Worm (Caenorhabditis elegans) whole organism, L4 larva: ENCODE results near the gene Y2H9A.4.

Source experiments
- ama-1 ChIP-seq: fragments of 150-350 bp; optimal IDR thresholded peaks from 2 replicates; lab custom pipeline; 2014; ENCODE audit warnings: inconsistent platforms, mixed read lengths
- ceh-32 ChIP-seq: sonication (generic microtip); optimal IDR thresholded peaks from 2 replicates; lab custom pipeline; 2016; ENCODE audit warnings: mild to moderate bottlenecking, missing genetic modification characterization, missing compliant biosample characterization; ENCODE audit not compliant: poor library complexity
- lin-39 ChIP-seq: fragments of 150-350 bp; optimal IDR thresholded peaks from 2 replicates; lab custom pipeline; 2014; ENCODE audit warnings: missing biosample characterization, missing genetic modification reagents, missing genetic modification characterization
- nhr-28 ChIP-seq: fragments of 150-350 bp; optimal IDR thresholded peaks from 2 replicates; lab custom pipeline; 2014; ENCODE audit warnings: missing biosample characterization, missing genetic modification characterization
- rbr-2 ChIP-seq: sonication (generic microtip); optimal IDR thresholded peaks from 2 replicates; lab custom pipeline; 2016; ENCODE audit warnings: missing genotype, missing genetic modification characterization, missing compliant biosample characterization

DNA sequence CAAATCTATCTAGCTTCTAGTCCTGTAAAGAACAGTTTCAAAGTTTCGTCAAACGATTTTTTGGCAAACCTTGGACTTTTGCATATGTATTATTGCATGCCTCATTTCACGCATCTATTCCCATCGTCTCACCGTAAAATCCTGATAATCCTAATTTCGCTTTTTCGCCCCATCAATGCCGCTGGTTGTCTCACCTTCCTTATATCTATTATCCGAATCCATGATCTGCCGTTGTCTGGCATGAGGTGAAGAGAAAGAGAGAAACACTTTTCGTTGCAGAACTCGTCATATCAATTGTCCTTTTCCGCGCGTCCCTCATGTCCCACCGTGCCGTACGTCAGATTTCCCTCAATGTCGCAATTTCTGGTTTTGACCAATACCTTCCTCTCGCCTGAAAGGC, 31.1 kb upstream of the Y2H9A.4 start, which contains the start of gene cut-2:
- TF ChIP-seq lin-39 (no peak), rbr-2 (tag; lab: Kevin White, UChicago) (no peak), nhr-28 (tag; lab: Kevin White, UChicago) (no peak), ceh-32 (tag; lab: Kevin White, UChicago) (no peak), ama-1 (lab: Kevin White, UChicago) (no peak)
